Worm (Caenorhabditis elegans) whole organism, mixed stage, embryonic: ENCODE results near the gene F54B11.4.

ENCODE experiments used
- ces-1 ChIP-seq: fragments of 150-350 bp; optimal IDR thresholded peaks from 2 replicates; lab custom pipeline; 2014; ENCODE audit warnings: missing biosample characterization, missing genetic modification reagents, missing genetic modification characterization
- lsy-2 ChIP-seq: fragments of 150-350 bp; optimal IDR thresholded peaks from 2 replicates; lab custom pipeline; 2014; ENCODE audit warnings: missing biosample characterization, missing genetic modification characterization
- mep-1 ChIP-seq: fragments of 150-350 bp; optimal IDR thresholded peaks from 2 replicates; lab custom pipeline; 2017; ENCODE audit warnings: missing biosample characterization, missing genetic modification reagents, missing genetic modification characterization, inconsistent platforms
- nhr-237 ChIP-seq: fragments of 150-350 bp; optimal IDR thresholded peaks from 2 replicates; lab custom pipeline; 2014; ENCODE audit warnings: missing biosample characterization, missing genetic modification characterization
- unc-39 ChIP-seq: fragments of 150-350 bp; optimal IDR thresholded peaks from 2 replicates; lab custom pipeline; 2014; ENCODE audit warnings: missing biosample characterization, missing genetic modification characterization
- unc-62 ChIP-seq: fragments of 150-350 bp; optimal IDR thresholded peaks from 2 replicates; lab custom pipeline; 2014; ENCODE audit warnings: missing biosample characterization, missing genetic modification reagents, missing genetic modification characterization

DNA sequence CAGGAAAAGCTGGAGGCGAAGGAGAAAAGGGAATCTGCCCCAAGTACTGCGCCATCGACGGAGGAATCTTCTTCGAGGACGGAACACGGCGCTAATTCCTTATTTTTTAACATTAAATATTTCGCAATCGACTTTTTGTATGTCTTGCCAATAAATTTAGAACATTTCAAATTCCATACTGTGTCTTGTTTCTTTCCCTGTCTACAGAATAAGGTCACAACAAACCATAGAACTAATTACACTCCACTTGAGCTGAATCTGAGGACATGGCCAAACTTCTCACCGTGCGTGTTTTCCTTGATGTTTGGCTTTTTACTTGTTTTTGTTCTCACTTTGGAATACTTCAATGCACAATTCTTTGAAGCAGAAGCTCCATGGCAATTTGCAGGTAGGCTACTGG is at the start of gene F54B11.4:
- TF ChIP-seq unc-39 (no peak), nhr-237 (tag; lab: Kevin White, UChicago) (no peak), unc-62 (GFP tag; lab: Kevin White, UChicago) (no peak), lsy-2 (tag; lab: Kevin White, UChicago) (no peak), mep-1 (tag; lab: Kevin White, UChicago) (no peak), ces-1 (GFP tag; lab: Kevin White, UChicago) (no peak)
